Worm (Caenorhabditis elegans) whole organism, L4 larva: ENCODE measurements around the gene asp-6.

Experiments
- F10B5.3 ChIP-seq: sonication (generic microtip); optimal IDR thresholded peaks from 2 replicates; lab custom pipeline; 2016; ENCODE audit warnings: mild to moderate bottlenecking, missing genetic modification characterization, missing compliant biosample characterization
- T26A8.4 ChIP-seq: fragments of 200-800 bp; sonication (Bioruptor generic); IDR thresholded peaks from 2 replicates; pipeline ENCODE4 v1.3.6; 2022; ENCODE audit warnings: missing genetic modification characterization, missing compliant biosample characterization
- Y5F2A.4 ChIP-seq: fragments of 200-800 bp; sonication (Bioruptor generic); optimal IDR thresholded peaks from 2 replicates; lab custom pipeline; 2018; ENCODE audit warnings: mild to moderate bottlenecking, missing genetic modification characterization, missing compliant biosample characterization
- ZK546.5 ChIP-seq, 2 experiments: sonication (generic microtip); optimal IDR thresholded peaks; 2 replicates each; lab custom pipeline; 2017; ENCODE audit warnings: missing biosample characterization in 2 of 2, missing genetic modification characterization in 2 of 2
- aha-1 ChIP-seq: fragments of 150-350 bp; peaks from one replicate; lab custom pipeline; 2014; ENCODE audit warnings: missing biosample characterization, missing genetic modification characterization
- arid-1 ChIP-seq: fragments of 200-800 bp; sonication (Bioruptor generic); conservative IDR thresholded peaks from 2 replicates; pipeline ENCODE4 v1.3.6; 2022; ENCODE audit warnings: missing genetic modification reagents, missing genetic modification characterization, missing compliant biosample characterization
- ceh-44 ChIP-seq: fragments of 200-800 bp; sonication (Bioruptor generic); IDR thresholded peaks from 2 replicates; pipeline ENCODE4 v1.3.6; 2022; ENCODE audit warnings: missing genetic modification reagents, missing genetic modification characterization, missing compliant biosample characterization
- ces-1 ChIP-seq: fragments of 150-350 bp; sonication (generic microtip); optimal IDR thresholded peaks from 4 replicates; lab custom pipeline; 2014; ENCODE audit warnings: missing biosample characterization, missing genetic modification reagents, missing genetic modification characterization
- daf-8 ChIP-seq: fragments of 200-800 bp; sonication (Bioruptor generic); IDR thresholded peaks from 2 replicates; pipeline ENCODE4 v1.3.6; 2022; ENCODE audit warnings: missing genetic modification characterization, missing compliant biosample characterization
- duxl-1 ChIP-seq: sonication (generic microtip); optimal IDR thresholded peaks from 2 replicates; lab custom pipeline; 2016; ENCODE audit warnings: mild to moderate bottlenecking, missing genetic modification characterization, moderate library complexity, missing compliant biosample characterization; ENCODE audit not compliant: poor library complexity
- egl-27 ChIP-seq: sonication (generic microtip); optimal IDR thresholded peaks from 3 replicates; lab custom pipeline; 2017; ENCODE audit warnings: missing biosample characterization, missing genetic modification reagents, missing genetic modification characterization
- gei-8 ChIP-seq: fragments of 200-800 bp; sonication (Bioruptor generic); optimal IDR thresholded peaks from 2 replicates; lab custom pipeline; 2018; ENCODE audit warnings: mild to moderate bottlenecking, missing genetic modification characterization, missing compliant biosample characterization
- lsy-2 ChIP-seq, 2 experiments: fragments of 150-350 bp in 1 of 2; sonication (generic microtip) in 1 of 2; optimal IDR thresholded peaks; 2 replicates each; lab custom pipeline; 2014 to 2017; ENCODE audit warnings: missing biosample characterization in 2 of 2, missing genetic modification characterization in 2 of 2
- madf-5 ChIP-seq, 2 experiments: fragments of 200-800 bp; sonication (Bioruptor generic); IDR thresholded peaks; 2 replicates each; pipeline ENCODE4 v1.3.6; 2022; ENCODE audit warnings: missing compliant biosample characterization in 2 of 2, missing genetic modification characterization in 2 of 2
- madf-9 ChIP-seq: fragments of 200-800 bp; sonication (Bioruptor generic); conservative IDR thresholded peaks from 2 replicates; pipeline ENCODE4 v1.3.6; 2022; ENCODE audit warnings: missing genetic modification reagents, missing genetic modification characterization, missing compliant biosample characterization
- mxl-2 ChIP-seq: fragments of 200-800 bp; sonication (Bioruptor generic); conservative IDR thresholded peaks from 2 replicates; pipeline ENCODE4 v1.3.6; 2022; ENCODE audit warnings: missing genetic modification reagents, missing genetic modification characterization, missing compliant biosample characterization
- mxl-3 ChIP-seq: fragments of 200-800 bp; sonication (Bioruptor generic); optimal IDR thresholded peaks from 2 replicates; lab custom pipeline; 2018; ENCODE audit warnings: mild to moderate bottlenecking, missing genetic modification characterization, missing compliant biosample characterization
- nhr-10 ChIP-seq: fragments of 150-350 bp; optimal IDR thresholded peaks from 2 replicates; lab custom pipeline; 2014; ENCODE audit warnings: missing biosample characterization, missing genetic modification characterization
- nhr-102 ChIP-seq: sonication (generic microtip); optimal IDR thresholded peaks from 2 replicates; lab custom pipeline; 2016; ENCODE audit warnings: mild to moderate bottlenecking, missing genetic modification characterization, moderate library complexity, missing compliant biosample characterization
- nhr-111 ChIP-seq: fragments of 200-800 bp; sonication (Bioruptor generic); optimal IDR thresholded peaks from 2 replicates; lab custom pipeline; 2018; ENCODE audit warnings: mild to moderate bottlenecking, missing genetic modification characterization, missing compliant biosample characterization
- pha-4 ChIP-seq, 2 experiments: fragments of 150-350 bp in 1 of 2; fragments of 200-800 bp in 1 of 2; sonication (Bioruptor generic) in 1 of 2; IDR thresholded peaks in 1 of 2; optimal IDR thresholded peaks in 1 of 2; 2 replicates each; pipeline versions ENCODE4 v1.3.6 to Lab custom; 2014 to 2022; ENCODE audit warnings: missing genetic modification characterization in 2 of 2, missing genetic modification reagents in 2 of 2, missing biosample characterization in 1 of 2, missing compliant biosample characterization in 1 of 2
- rbr-2 ChIP-seq: sonication (generic microtip); optimal IDR thresholded peaks from 2 replicates; lab custom pipeline; 2016; ENCODE audit warnings: missing genotype, missing genetic modification characterization, missing compliant biosample characterization
- sdz-12 ChIP-seq: fragments of 200-800 bp; sonication (Bioruptor generic); optimal IDR thresholded peaks from 2 replicates; lab custom pipeline; 2018; ENCODE audit warnings: mild to moderate bottlenecking, missing genetic modification characterization, missing compliant biosample characterization
- skn-1 ChIP-seq: fragments of 150-350 bp; optimal IDR thresholded peaks from 2 replicates; lab custom pipeline; 2014; ENCODE audit warnings: missing biosample characterization, missing genetic modification characterization
- snpc-4 ChIP-seq: fragments of 150-350 bp; optimal IDR thresholded peaks from 2 replicates; lab custom pipeline; 2014; ENCODE audit warnings: missing biosample characterization, missing genetic modification characterization
- spr-3 ChIP-seq: fragments of 200-800 bp; sonication (Bioruptor generic); optimal IDR thresholded peaks from 2 replicates; lab custom pipeline; 2018; ENCODE audit warnings: mild to moderate bottlenecking, missing genetic modification characterization, missing compliant biosample characterization
- unc-62 ChIP-seq, 3 experiments: fragments of 150-350 bp in 1 of 3; sonication (generic microtip); optimal IDR thresholded peaks in 2 of 3; peaks in 1 of 3; 1 replicate in 1 of 3; 2 replicates in 2 of 3; lab custom pipeline; 2014 to 2017; ENCODE audit warnings: missing biosample characterization in 3 of 3, missing genetic modification characterization in 3 of 3, missing genetic modification reagents in 3 of 3, missing genotype in 1 of 3
- ztf-11 ChIP-seq: fragments of 150-350 bp; optimal IDR thresholded peaks from 2 replicates; lab custom pipeline; 2014; ENCODE audit warnings: missing biosample characterization, missing genetic modification characterization

asp-6 gene

ce11 chrV:8266232-8266631 lies 2.5 kb downstream of the asp-6 start, which contains the start of gene F21F8.5:
Gene F21F8.5 (minus strand): TSS chrV:8266332.
- no peak for TF ChIP-seq spr-3 (GFP tag; lab: Kevin White, UChicago)
- TF ChIP-seq unc-62 (GFP tag; optimal IDR thresholded peaks at IDR 0.05 in 1 of 2; lab: Kevin White, UChicago): peak in 1 of 2 experiments; percentile 32
- TF ChIP-seq unc-62 (tag; optimal IDR thresholded peaks at IDR 0.05; lab: Kevin White, UChicago): no peak

ce11 chrV:8263941-8264340 lies 4.8 kb downstream of the asp-6 start, which contains the start of gene C16D9.9:
Gene C16D9.9 (plus strand): TSS chrV:8264241.
- no peak for TF ChIP-seq egl-27 (tag; lab: Kevin White, UChicago)
- no peak for TF ChIP-seq lsy-2 (tag; optimal IDR thresholded peaks at IDR 0.05; lab: Kevin White, UChicago)
- no peak for TF ChIP-seq F10B5.3 (tag; lab: Kevin White, UChicago)
- no peak for TF ChIP-seq pha-4 (GFP tag; IDR thresholded peaks at IDR 0.05; lab: Robert Waterston, UW)
- TF ChIP-seq pha-4 (tag; optimal IDR thresholded peaks at IDR 0.05; lab: Kevin White, UChicago): no peak
- TF ChIP-seq rbr-2: no peak
- no peak for TF ChIP-seq daf-8
- TF ChIP-seq skn-1 (tag; lab: Kevin White, UChicago): no peak

ce11 chrV:8263466-8263865 lies 5.3 kb downstream of the asp-6 start, which contains the start of gene C16D9.8:
Gene C16D9.8 (minus strand): TSS chrV:8263566.
- TF ChIP-seq mxl-3 (no peak), madf-5 (GFP tag; IDR thresholded peaks at IDR 0.05; lab: Robert Waterston, UW) (no peak), lsy-2 (tag; optimal IDR thresholded peaks at IDR 0.05; lab: Kevin White, UChicago) (no peak), mxl-2 (GFP tag; lab: Robert Waterston, UW) (no peak), nhr-10 (no peak), Y5F2A.4 (GFP tag; lab: Kevin White, UChicago) (no peak), nhr-102 (tag; lab: Kevin White, UChicago) (no peak), sdz-12 (GFP tag; lab: Kevin White, UChicago) (no peak), gei-8 (GFP tag; lab: Kevin White, UChicago) (no peak), ztf-11 (tag; lab: Kevin White, UChicago) (no peak)
- TF ChIP-seq, all 104 proteins: peak for 0

ce11 chrV:8262212-8262611 lies 6.5 kb downstream of the asp-6 start:
- no peak for TF ChIP-seq nhr-111 (GFP tag; lab: Kevin White, UChicago)
- peak in 1 of 2 experiments; percentile 94 for TF ChIP-seq unc-62 (GFP tag; optimal IDR thresholded peaks at IDR 0.05 in 1 of 2; lab: Kevin White, UChicago)
- no peak for TF ChIP-seq unc-62 (tag; optimal IDR thresholded peaks at IDR 0.05; lab: Kevin White, UChicago)

- no peak for TF ChIP-seq lsy-2 (tag; optimal IDR thresholded peaks at IDR 0.05; lab: Kevin White, UChicago)
- TF ChIP-seq ceh-44 (GFP tag; lab: Robert Waterston, UW): no peak
- no peak for TF ChIP-seq arid-1 (GFP tag; lab: Robert Waterston, UW)
- no peak for TF ChIP-seq snpc-4 (tag; lab: Kevin White, UChicago)
- no peak for TF ChIP-seq madf-9
- no peak for TF ChIP-seq ZK546.5 (tag; optimal IDR thresholded peaks at IDR 0.05; lab: Kevin White, UChicago)
Observed at ce11 chrV:8259016-8259415, 9.7 kb downstream of the asp-6 start, which contains the start of gene C16D9.1. Gene C16D9.1 (plus strand): TSS chrV:8259316.

ce11 chrV:8254973-8255372 lies 13.8 kb downstream of the asp-6 start:
- no peak for TF ChIP-seq T26A8.4 (GFP tag; lab: Robert Waterston, UW)
- no peak for TF ChIP-seq duxl-1

ce11 chrV:8253946-8254345 lies 14.8 kb downstream of the asp-6 start:
- TF ChIP-seq ces-1 (GFP tag; lab: Kevin White, UChicago) (peak; percentile 53), gei-8 (GFP tag; lab: Kevin White, UChicago) (no peak), aha-1 (tag; lab: Kevin White, UChicago) (peak; percentile 81)
